Worm (Caenorhabditis elegans) whole organism, young adult: Measurements from ENCODE around the gene T23B12.5.
A peak's percentile ranks its signal among the peaks of the same experiment; 100 is the strongest.

Experiments used
- B0261.1 ChIP-seq: sonication (generic microtip); optimal IDR thresholded peaks from 2 replicates; lab custom pipeline; 2016; ENCODE audit warnings: mild to moderate bottlenecking, missing genetic modification characterization, moderate library complexity, missing compliant biosample characterization
- B0336.3 ChIP-seq: fragments of 200-800 bp; sonication (Bioruptor generic); IDR thresholded peaks from 2 replicates; pipeline ENCODE4 v1.3.6; 2022; ENCODE audit warnings: missing genetic modification characterization, missing compliant biosample characterization
- D2030.7 ChIP-seq: fragments of 200-800 bp; sonication (Bioruptor generic); IDR thresholded peaks from 2 replicates; pipeline ENCODE4 v1.3.6; 2022; ENCODE audit warnings: missing genetic modification reagents, missing genetic modification characterization, missing compliant biosample characterization
- F10E7.11 ChIP-seq: sonication (generic microtip); optimal IDR thresholded peaks from 2 replicates; lab custom pipeline; 2017; ENCODE audit warnings: mild to moderate bottlenecking, missing genetic modification characterization, moderate library complexity, missing compliant biosample characterization
- F23B12.7 ChIP-seq: sonication (generic microtip); optimal IDR thresholded peaks from 2 replicates; lab custom pipeline; 2017; ENCODE audit warnings: missing genetic modification characterization, mild to moderate bottlenecking, missing compliant biosample characterization, antibody characterized with exemption, moderate library complexity; ENCODE audit not compliant: insufficient read depth
- K11D2.4 ChIP-seq: fragments of 200-800 bp; sonication (Bioruptor generic); IDR thresholded peaks from 2 replicates; pipeline ENCODE4 v1.3.6; 2022; ENCODE audit warnings: missing genetic modification reagents, missing genetic modification characterization, missing compliant biosample characterization
- K12H6.12 ChIP-seq: fragments of 200-800 bp; sonication (Bioruptor generic); optimal IDR thresholded peaks from 2 replicates; lab custom pipeline; 2018; ENCODE audit warnings: mild to moderate bottlenecking, missing genetic modification characterization, missing compliant biosample characterization
- Y53G8AR.9 ChIP-seq: fragments of 200-800 bp; sonication (Bioruptor generic); conservative IDR thresholded peaks from 2 replicates; pipeline ENCODE4 v1.3.6; 2022; ENCODE audit warnings: missing genetic modification reagents, missing genetic modification characterization, missing compliant biosample characterization
- Y67H2A.10 ChIP-seq: fragments of 200-800 bp; sonication (Bioruptor generic); conservative IDR thresholded peaks from 2 replicates; pipeline ENCODE4 v1.3.6; 2022; ENCODE audit warnings: missing genetic modification reagents, missing genetic modification characterization, missing compliant biosample characterization
- Y79H2A.3 ChIP-seq: fragments of 200-800 bp; sonication (Bioruptor generic); conservative IDR thresholded peaks from 2 replicates; pipeline ENCODE4 v1.3.6; 2022; ENCODE audit warnings: missing genetic modification reagents, missing genetic modification characterization, missing compliant biosample characterization
- Y95B8A.8 ChIP-seq: fragments of 200-800 bp; sonication (Bioruptor generic); IDR thresholded peaks from 2 replicates; pipeline ENCODE4 v1.3.6; 2022; ENCODE audit warnings: missing genetic modification reagents, missing genetic modification characterization, missing compliant biosample characterization
- ZK185.1 ChIP-seq: sonication (generic microtip); optimal IDR thresholded peaks from 2 replicates; lab custom pipeline; 2016; ENCODE audit warnings: mild to moderate bottlenecking, missing genetic modification characterization, missing compliant biosample characterization; ENCODE audit not compliant: poor library complexity, severe bottlenecking
- athp-1 ChIP-seq: sonication (generic microtip); optimal IDR thresholded peaks from 2 replicates; lab custom pipeline; 2017; ENCODE audit warnings: mild to moderate bottlenecking, missing genetic modification characterization, missing compliant biosample characterization
- bed-1 ChIP-seq: fragments of 200-800 bp; sonication (Bioruptor generic); IDR thresholded peaks from 2 replicates; pipeline ENCODE4 v1.3.6; 2022; ENCODE audit warnings: missing genetic modification reagents, missing genetic modification characterization, missing compliant biosample characterization
- bed-2 ChIP-seq: fragments of 200-800 bp; sonication (Bioruptor generic); IDR thresholded peaks from 2 replicates; pipeline ENCODE4 v1.3.6; 2022; ENCODE audit warnings: missing genetic modification reagents, missing genetic modification characterization, missing compliant biosample characterization
- ccch-3 ChIP-seq: fragments of 200-800 bp; sonication (Bioruptor generic); optimal IDR thresholded peaks from 2 replicates; lab custom pipeline; 2018; ENCODE audit warnings: mild to moderate bottlenecking, missing genetic modification characterization, missing compliant biosample characterization
- ceh-27 ChIP-seq: fragments of 200-800 bp; sonication (Bioruptor generic); optimal IDR thresholded peaks from 2 replicates; lab custom pipeline; 2018; ENCODE audit warnings: mild to moderate bottlenecking, missing genetic modification characterization, moderate library complexity, missing compliant biosample characterization
- dox-1 ChIP-seq: fragments of 200-800 bp; sonication (Bioruptor generic); IDR thresholded peaks from 2 replicates; pipeline ENCODE4 v1.3.6; 2022; ENCODE audit warnings: missing genetic modification reagents, missing genetic modification characterization, missing compliant biosample characterization
- dpl-1 ChIP-seq: fragments of 150-350 bp; optimal IDR thresholded peaks from 2 replicates; lab custom pipeline; 2014; ENCODE audit warnings: missing biosample characterization, missing genetic modification reagents, missing genetic modification characterization
- him-1 ChIP-seq: sonication (generic microtip); optimal IDR thresholded peaks from 2 replicates; lab custom pipeline; 2016; ENCODE audit warnings: missing genotype, missing genetic modification reagents, missing genetic modification characterization, missing compliant biosample characterization
- hmg-1.2 ChIP-seq: fragments of 200-800 bp; sonication (Bioruptor generic); IDR thresholded peaks from 2 replicates; pipeline ENCODE4 v1.3.6; 2022; ENCODE audit warnings: missing genetic modification reagents, missing genetic modification characterization, missing compliant biosample characterization
- hmg-20 ChIP-seq: fragments of 200-800 bp; sonication (Bioruptor generic); IDR thresholded peaks from 2 replicates; pipeline ENCODE4 v1.3.6; 2022; ENCODE audit warnings: missing genetic modification reagents, missing genetic modification characterization, missing compliant biosample characterization
- let-607 ChIP-seq, 2 experiments: fragments of 200-800 bp in 1 of 2; sonication (Bioruptor generic) in 1 of 2; sonication (generic microtip) in 1 of 2; optimal IDR thresholded peaks; 2 replicates each; lab custom pipeline; 2016 to 2018; ENCODE audit warnings: mild to moderate bottlenecking in 2 of 2, missing compliant biosample characterization in 2 of 2, missing genetic modification characterization in 2 of 2, moderate library complexity in 2 of 2, missing genotype in 1 of 2
- lin-40 ChIP-seq: sonication (generic microtip); optimal IDR thresholded peaks from 2 replicates; lab custom pipeline; 2016; ENCODE audit warnings: missing genetic modification characterization, mild to moderate bottlenecking, missing compliant biosample characterization, missing genotype, missing genetic modification reagents
- lir-1 ChIP-seq: fragments of 200-800 bp; sonication (Bioruptor generic); conservative IDR thresholded peaks from 2 replicates; pipeline ENCODE4 v1.3.6; 2022; ENCODE audit warnings: missing genetic modification reagents, missing genetic modification characterization, missing compliant biosample characterization
- lsy-27 ChIP-seq: sonication (generic microtip); optimal IDR thresholded peaks from 2 replicates; lab custom pipeline; 2017; ENCODE audit warnings: missing genetic modification characterization, mild to moderate bottlenecking, missing compliant biosample characterization, antibody characterized with exemption, missing genotype, borderline replicate concordance; ENCODE audit not compliant: insufficient read depth
- madf-10 ChIP-seq: sonication (generic microtip); optimal IDR thresholded peaks from 2 replicates; lab custom pipeline; 2016; ENCODE audit warnings: mild to moderate bottlenecking, missing genetic modification characterization, missing compliant biosample characterization
- madf-6 ChIP-seq: fragments of 200-800 bp; sonication (Bioruptor generic); IDR thresholded peaks from 2 replicates; pipeline ENCODE4 v1.3.6; 2022; ENCODE audit warnings: missing genetic modification reagents, missing genetic modification characterization, missing compliant biosample characterization
- mcd-1 ChIP-seq: fragments of 200-800 bp; sonication (Bioruptor generic); IDR thresholded peaks from 2 replicates; pipeline ENCODE4 v1.3.6; 2022; ENCODE audit warnings: missing genetic modification reagents, missing genetic modification characterization, missing compliant biosample characterization
- mes-4 ChIP-seq: sonication (generic microtip); optimal IDR thresholded peaks from 2 replicates; lab custom pipeline; 2016; ENCODE audit warnings: missing genotype, missing genetic modification characterization, missing compliant biosample characterization
- mxl-1 ChIP-seq: sonication (generic microtip); optimal IDR thresholded peaks from 2 replicates; lab custom pipeline; 2016; ENCODE audit warnings: missing genetic modification characterization, missing compliant biosample characterization
- nfya-1 ChIP-seq: sonication (generic microtip); optimal IDR thresholded peaks from 2 replicates; lab custom pipeline; 2017; ENCODE audit warnings: antibody characterized with exemption, missing compliant biosample characterization, missing genetic modification characterization, borderline replicate concordance; ENCODE audit not compliant: insufficient read depth
- nfyb-1 ChIP-seq: fragments of 200-800 bp; sonication (Bioruptor generic); IDR thresholded peaks from 2 replicates; pipeline ENCODE4 v1.3.6; 2022; ENCODE audit warnings: missing genetic modification reagents, missing genetic modification characterization, missing compliant biosample characterization
- nhr-120 ChIP-seq: fragments of 200-800 bp; sonication (Bioruptor generic); IDR thresholded peaks from 2 replicates; pipeline ENCODE4 v1.3.6; 2022; ENCODE audit warnings: missing genetic modification characterization, missing compliant biosample characterization
- pbrm-1 ChIP-seq: fragments of 200-800 bp; sonication (Bioruptor generic); IDR thresholded peaks from 2 replicates; pipeline ENCODE4 v1.3.6; 2022; ENCODE audit warnings: missing genetic modification reagents, missing genetic modification characterization, missing compliant biosample characterization
- pha-4 ChIP-seq: fragments of 150-350 bp; sonication (generic microtip); optimal IDR thresholded peaks from 2 replicates; lab custom pipeline; 2014; ENCODE audit warnings: missing biosample characterization, missing genetic modification reagents, missing genetic modification characterization
- repo-1 ChIP-seq: sonication (generic microtip); optimal IDR thresholded peaks from 2 replicates; lab custom pipeline; 2017; ENCODE audit warnings: mild to moderate bottlenecking, missing genetic modification characterization, missing compliant biosample characterization
- rpc-1 ChIP-seq, 2 experiments: fragments of 150-350 bp in 1 of 2; sonication (generic microtip) in 1 of 2; optimal IDR thresholded peaks; 2 replicates each; lab custom pipeline; 2014 to 2018; ENCODE audit warnings: missing biosample characterization in 1 of 2, missing genetic modification characterization in 1 of 2, missing genetic modification reagents in 1 of 2, missing genotype in 1 of 2
- sea-2 ChIP-seq: fragments of 200-800 bp; sonication (Bioruptor generic); IDR thresholded peaks from 2 replicates; pipeline ENCODE4 v1.3.6; 2022; ENCODE audit warnings: missing genetic modification characterization, missing compliant biosample characterization
- snpc-4 ChIP-seq, 5 experiments: fragments of 150-350 bp in 1 of 5; sonication (generic microtip) in 4 of 5; optimal IDR thresholded peaks; 2 replicates each; lab custom pipeline; 2014 to 2018; ENCODE audit warnings: missing genetic modification characterization in 5 of 5, missing biosample characterization in 3 of 5, antibody characterized with exemption in 2 of 5, mild to moderate bottlenecking in 2 of 5, missing compliant biosample characterization in 2 of 5, missing genotype in 2 of 5, moderate library complexity in 2 of 5, missing genetic modification reagents in 1 of 5
- tbp1 ChIP-seq: fragments of 200-800 bp; sonication (Bioruptor generic); optimal IDR thresholded peaks from 2 replicates; lab custom pipeline; 2018; ENCODE audit warnings: mild to moderate bottlenecking, missing genetic modification characterization, missing compliant biosample characterization
- tbx-9 ChIP-seq: sonication (generic microtip); optimal IDR thresholded peaks from 2 replicates; lab custom pipeline; 2016; ENCODE audit warnings: borderline replicate concordance, missing genetic modification characterization, inconsistent platforms, missing compliant biosample characterization
- tlf-1 ChIP-seq: fragments of 200-800 bp; sonication (Bioruptor generic); optimal IDR thresholded peaks from 2 replicates; lab custom pipeline; 2018; ENCODE audit warnings: mild to moderate bottlenecking, missing genetic modification characterization, missing compliant biosample characterization
- xnd-1 ChIP-seq: sonication (generic microtip); optimal IDR thresholded peaks from 2 replicates; lab custom pipeline; 2016; ENCODE audit warnings: missing genotype, missing genetic modification reagents, missing genetic modification characterization, missing compliant biosample characterization
- zfh-2 ChIP-seq: fragments of 200-800 bp; sonication (Bioruptor generic); conservative IDR thresholded peaks from 2 replicates; pipeline ENCODE4 v1.3.6; 2022; ENCODE audit warnings: missing genetic modification reagents, missing genetic modification characterization, missing compliant biosample characterization
- ztf-26 ChIP-seq: sonication (generic microtip); optimal IDR thresholded peaks from 2 replicates; lab custom pipeline; 2017; ENCODE audit warnings: missing genetic modification characterization, missing compliant biosample characterization
- ztf-6 ChIP-seq: fragments of 200-800 bp; sonication (Bioruptor generic); IDR thresholded peaks from 2 replicates; pipeline ENCODE4 v1.3.6; 2022; ENCODE audit warnings: missing genetic modification reagents, missing genetic modification characterization, missing compliant biosample characterization

T23B12.5 gene

ce11 chrV:8462074-8462473 lies 14.2 kb upstream of the T23B12.5 start, which contains the start of the genes dnj-22 and natc-1 (continued):
- no peak for TF ChIP-seq Y95B8A.8 (GFP tag; lab: Robert Waterston, UW)
- TF ChIP-seq F23B12.7 (tag; lab: Kevin White, UChicago), result peak; percentile 52
- no peak for TF ChIP-seq B0261.1
- no peak for TF ChIP-seq Y53G8AR.9 (GFP tag; lab: Robert Waterston, UW)
- no peak for TF ChIP-seq rpc-1 (optimal IDR thresholded peaks at IDR 0.05; lab: Kevin White, UChicago)
- no peak for TF ChIP-seq rpc-1 (tag; optimal IDR thresholded peaks at IDR 0.05; lab: Kevin White, UChicago)
- no peak for TF ChIP-seq him-1 (tag; lab: Kevin White, UChicago)
- no peak for TF ChIP-seq ceh-27 (GFP tag; lab: Kevin White, UChicago)
- TF ChIP-seq madf-10 (tag; lab: Kevin White, UChicago), result no peak
- no peak for TF ChIP-seq Y67H2A.10 (GFP tag; lab: Robert Waterston, UW)
- TF ChIP-seq F10E7.11 (tag; lab: Kevin White, UChicago), result no peak
- TF ChIP-seq ztf-26 (tag; lab: Kevin White, UChicago), result no peak
- no peak for TF ChIP-seq dpl-1 (GFP tag; lab: Kevin White, UChicago)
- no peak for TF ChIP-seq mxl-1 (tag; lab: Kevin White, UChicago)
- TF ChIP-seq ztf-6 (GFP tag; lab: Robert Waterston, UW), result no peak
- no peak for TF ChIP-seq ccch-3 (GFP tag; lab: Kevin White, UChicago)
- peak; percentile 94 for TF ChIP-seq mcd-1 (GFP tag; lab: Robert Waterston, UW)
- TF ChIP-seq K11D2.4 (GFP tag; lab: Robert Waterston, UW), result no peak
- peak; percentile 17 for TF ChIP-seq pha-4 (tag; lab: Kevin White, UChicago)
- no peak for TF ChIP-seq let-607 (tag; optimal IDR thresholded peaks at IDR 0.05; lab: Kevin White, UChicago)
- no peak for TF ChIP-seq mes-4 (tag; lab: Kevin White, UChicago)
- no peak for TF ChIP-seq K12H6.12 (tag; lab: Kevin White, UChicago)
- TF ChIP-seq tbx-9 (tag; lab: Kevin White, UChicago), result no peak
- no peak for TF ChIP-seq Y79H2A.3 (GFP tag; lab: Robert Waterston, UW)
- TF ChIP-seq bed-2 (GFP tag; lab: Robert Waterston, UW), result no peak
- TF ChIP-seq sea-2 (GFP tag; lab: Robert Waterston, UW), result no peak
- no peak; the same call in 1 of the 2 replicates for TF ChIP-seq hmg-1.2 (GFP tag; lab: Robert Waterston, UW)
- TF ChIP-seq lin-40, result peak; percentile 63
- TF ChIP-seq madf-6 (GFP tag; lab: Robert Waterston, UW), result peak; percentile 51; the same call in 1 of the 2 replicates
- no peak for TF ChIP-seq lir-1
- TF ChIP-seq D2030.7, result no peak
- peak; percentile 38 for TF ChIP-seq snpc-4 (GFP tag; optimal IDR thresholded peaks at IDR 0.05; lab: Kevin White, UChicago)
- TF ChIP-seq snpc-4 (tag; optimal IDR thresholded peaks at IDR 0.05; lab: Kevin White, UChicago), result peak in 3 of 4 experiments; percentile 14 to 59 (median 59)
- TF ChIP-seq zfh-2, result no peak
- TF ChIP-seq tlf-1 (GFP tag; lab: Kevin White, UChicago), result no peak
- peak; percentile 12; the same call in 1 of the 2 replicates for TF ChIP-seq dox-1
- TF ChIP-seq nfya-1 (tag; lab: Kevin White, UChicago), result no peak
- TF ChIP-seq nfyb-1 (GFP tag; lab: Robert Waterston, UW), result no peak
- peak; percentile 2 for TF ChIP-seq ZK185.1
- TF ChIP-seq tbp1, result peak; percentile 41
- TF ChIP-seq athp-1 (tag; lab: Kevin White, UChicago), result no peak
- no peak for TF ChIP-seq repo-1 (tag; lab: Kevin White, UChicago)
- TF ChIP-seq pbrm-1, result no peak; the same call in 1 of the 2 replicates
- TF ChIP-seq bed-1, result no peak
- TF ChIP-seq B0336.3, result no peak
- TF ChIP-seq xnd-1 (tag; lab: Kevin White, UChicago), result no peak
- TF ChIP-seq nhr-120 (GFP tag; lab: Robert Waterston, UW), result no peak
- no peak for TF ChIP-seq lsy-27 (tag; lab: Kevin White, UChicago)
- TF ChIP-seq hmg-20 (GFP tag; lab: Robert Waterston, UW), result no peak
